Worm (Caenorhabditis elegans): ENCODE results near the gene K10H10.12.

K10H10.12 gene

ce11 chrII:14497848-14498247, 8.3 kb downstream of the K10H10.12 start, which contains the start of gene dhs-8 (continued):
- no peak for TF ChIP-seq alr-1 (tag; optimal IDR thresholded peaks at IDR 0.05; ENCODE audit: borderline replicate concordance)
- no peak for TF ChIP-seq efl-3 (GFP tag; optimal IDR thresholded peaks at IDR 0.05)
- no peak for TF ChIP-seq tbx-2 (tag; optimal IDR thresholded peaks at IDR 0.05)

ce11 chrII:14496809-14497208, 9.3 kb downstream of the K10H10.12 start:
- TF ChIP-seq lin-39 (tag; optimal IDR thresholded peaks at IDR 0.05): no peak
- TF ChIP-seq rnt-1 (tag; optimal IDR thresholded peaks at IDR 0.05): peak; percentile 90
- peak; percentile 47; the same call in 1 of the 2 replicates for TF ChIP-seq grh-1 (GFP tag; IDR thresholded peaks at IDR 0.05)
- TF ChIP-seq nhr-76 (tag; optimal IDR thresholded peaks at IDR 0.05): no peak
- TF ChIP-seq nhr-20 (tag; optimal IDR thresholded peaks at IDR 0.05): peak; percentile 92
- peak; percentile 76 for TF ChIP-seq pax-3 (tag; optimal IDR thresholded peaks at IDR 0.05)
- peak; percentile 30 for TF ChIP-seq nhr-11 (tag; optimal IDR thresholded peaks at IDR 0.05)
- peak; percentile 26 to 56 (median 48) for TF ChIP-seq ceh-82 (tag; optimal IDR thresholded peaks at IDR 0.05)
- no peak for TF ChIP-seq hlh-4 (tag; optimal IDR thresholded peaks at IDR 0.05)
- peak; percentile 44 for TF ChIP-seq mef-2 (tag; optimal IDR thresholded peaks at IDR 0.05)
- no peak for TF ChIP-seq hlh-17 (GFP tag; optimal IDR thresholded peaks at IDR 0.05; ENCODE audit: borderline replicate concordance)
- peak; percentile 33 for TF ChIP-seq unc-86 (tag; optimal IDR thresholded peaks at IDR 0.05)
- no peak for TF ChIP-seq Y116A8C.19 (tag; optimal IDR thresholded peaks at IDR 0.05; ENCODE audit: borderline replicate concordance)
- TF ChIP-seq efl-3 (GFP tag; optimal IDR thresholded peaks at IDR 0.05): no peak
- peak; percentile 7 for TF ChIP-seq C04F5.9 (tag; optimal IDR thresholded peaks at IDR 0.05)
- peak; percentile 3 for TF ChIP-seq nhr-237 (tag; optimal IDR thresholded peaks at IDR 0.05)
- no peak for TF ChIP-seq mab-9 (GFP tag; IDR thresholded peaks at IDR 0.05)
- no peak for TF ChIP-seq unc-62 (GFP tag; optimal IDR thresholded peaks at IDR 0.05)
- peak; percentile 57 for TF ChIP-seq vab-15 (tag; optimal IDR thresholded peaks at IDR 0.05)
- TF ChIP-seq nhr-47 (tag; optimal IDR thresholded peaks at IDR 0.05): peak; percentile 86
- peak; percentile 97 for TF ChIP-seq nhr-77 (tag; optimal IDR thresholded peaks at IDR 0.05)
- no peak for TF ChIP-seq nhr-28 (tag; optimal IDR thresholded peaks at IDR 0.05)
- no peak for TF ChIP-seq zag-1 (tag; optimal IDR thresholded peaks at IDR 0.05)
- TF ChIP-seq fos-1 (tag; optimal IDR thresholded peaks at IDR 0.05): peak; percentile 77
- peak; percentile 67 to 92 for TF ChIP-seq lsy-2 (tag; optimal IDR thresholded peaks at IDR 0.05)
- peak; percentile 58 for TF ChIP-seq irx-1 (tag; optimal IDR thresholded peaks at IDR 0.05)
- TF ChIP-seq dpl-1 (GFP tag; optimal IDR thresholded peaks at IDR 0.05): peak; percentile 30 to 67 (median 58)
- TF ChIP-seq nhr-84 (tag; optimal IDR thresholded peaks at IDR 0.05): no peak
- peak; percentile 75 for TF ChIP-seq snpc-4 (tag; optimal IDR thresholded peaks at IDR 0.05)
- peak; percentile 39 for TF ChIP-seq fkh-8 (tag; optimal IDR thresholded peaks at IDR 0.05)
- peak; percentile 22 to 50 for TF ChIP-seq egl-27 (tag; optimal IDR thresholded peaks at IDR 0.05)
- TF ChIP-seq sox-4 (tag; optimal IDR thresholded peaks at IDR 0.05): peak; percentile 24
- peak; percentile 68 for TF ChIP-seq xbp-1 (tag; optimal IDR thresholded peaks at IDR 0.05)
- TF ChIP-seq fkh-10 (GFP tag; optimal IDR thresholded peaks at IDR 0.05): peak; percentile 8
- TF ChIP-seq unc-30 (tag; optimal IDR thresholded peaks at IDR 0.05): no peak
- TF ChIP-seq tbx-2 (tag; optimal IDR thresholded peaks at IDR 0.05): peak; percentile 83
- TF ChIP-seq C16A3.4 (tag; optimal IDR thresholded peaks at IDR 0.05): peak; percentile 93
- peak; percentile 78 for TF ChIP-seq unc-130 (tag; optimal IDR thresholded peaks at IDR 0.05)
- peak; percentile 94 for TF ChIP-seq nhr-85 (tag)
- peak; percentile 18 for TF ChIP-seq ztf-4 (tag; optimal IDR thresholded peaks at IDR 0.05)
- TF ChIP-seq zip-4 (GFP tag; optimal IDR thresholded peaks at IDR 0.05): peak; percentile 30
- TF ChIP-seq swsn-7 (tag; optimal IDR thresholded peaks at IDR 0.05): peak; percentile 74
- peak; percentile 65 for TF ChIP-seq elt-2 (tag; optimal IDR thresholded peaks at IDR 0.05)
- peak; percentile 82 for TF ChIP-seq mep-1 (tag; optimal IDR thresholded peaks at IDR 0.05)
- no peak for TF ChIP-seq tlp-1 (tag; optimal IDR thresholded peaks at IDR 0.05)
- TF ChIP-seq ama-1 (optimal IDR thresholded peaks at IDR 0.05): no peak
- TF ChIP-seq ztf-11 (tag; optimal IDR thresholded peaks at IDR 0.05): peak in 1 of 2 experiments; percentile 66
- TF ChIP-seq isw-1 (GFP tag; IDR thresholded peaks at IDR 0.05): no peak
- no peak for TF ChIP-seq ces-1 (GFP tag; optimal IDR thresholded peaks at IDR 0.05)
- peak; percentile 66 for TF ChIP-seq aly-2 (tag; optimal IDR thresholded peaks at IDR 0.05)
- TF ChIP-seq jun-1 (tag; optimal IDR thresholded peaks at IDR 0.05): peak; percentile 56
